Fruit fly (Drosophila melanogaster) Kc167 (cell line): ENCODE results near the gene CG6462.

Experiments used
- Myc ChIP-seq: fragments of >200 bp; optimal IDR thresholded peaks from 2 replicates; lab custom pipeline; 2017; ENCODE audit warnings: missing external identifiers
- Sin3A ChIP-seq: fragments of >200 bp; optimal IDR thresholded peaks from 2 replicates; lab custom pipeline; 2018; ENCODE audit warnings: missing external identifiers
- h ChIP-seq: fragments of >200 bp; optimal IDR thresholded peaks from 3 replicates; lab custom pipeline; 2018; ENCODE audit warnings: missing external identifiers
- psq ChIP-seq: fragments of >200 bp; optimal IDR thresholded peaks from 2 replicates; lab custom pipeline; 2017; ENCODE audit warnings: missing external identifiers
- ttk ChIP-seq: sonication (Bioruptor generic); optimal IDR thresholded peaks from 2 replicates; lab custom pipeline; 2017; ENCODE audit warnings: missing external identifiers

DNA sequence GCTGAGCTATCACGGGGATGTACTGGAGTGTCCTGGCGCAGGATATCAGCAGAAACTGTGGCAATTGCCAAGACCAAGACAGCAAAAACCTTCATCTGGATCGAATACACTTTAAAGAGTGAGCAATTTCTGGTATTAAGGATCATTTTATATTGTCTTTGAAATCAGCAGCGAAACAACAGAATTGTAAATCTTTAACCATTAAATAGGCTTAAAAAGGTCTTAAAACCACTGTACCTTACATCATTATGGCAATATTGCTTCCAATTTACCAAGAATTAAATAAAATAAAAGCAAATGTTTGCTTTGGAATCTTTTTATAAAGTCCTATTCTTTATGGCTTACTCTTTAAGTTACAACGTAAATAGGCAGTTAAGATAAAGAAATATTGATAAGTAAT, 2.4 kb upstream of the CG6462 start, which contains the start of gene CG10477:
- TF ChIP-seq psq (lab: Kevin White, UChicago) (no peak), Myc (lab: Kevin White, UChicago) (no peak), ttk (lab: Kevin White, UChicago) (no peak), h (lab: Kevin White, UChicago) (no peak), Sin3A (no peak)
